Worm (Caenorhabditis elegans) whole organism, L4/young adult: ENCODE data around the gene acdh-7.

Source experiments
- W03F9.2 ChIP-seq: fragments of 150-350 bp; optimal IDR thresholded peaks from 2 replicates; lab custom pipeline; 2014; ENCODE audit warnings: missing biosample characterization, missing genetic modification characterization
- dao-5 ChIP-seq: sonication (generic microtip); optimal IDR thresholded peaks from 2 replicates; lab custom pipeline; 2016; ENCODE audit warnings: missing genotype, missing genetic modification characterization, moderate library complexity, missing compliant biosample characterization
- him-1 ChIP-seq: sonication (generic microtip); optimal IDR thresholded peaks from 2 replicates; lab custom pipeline; 2016; ENCODE audit warnings: missing genotype, missing genetic modification reagents, missing genetic modification characterization, missing compliant biosample characterization

ce11 chrX:17170401-17170800, 46.5 kb downstream of the acdh-7 start:
- TF ChIP-seq W03F9.2: no peak
- TF ChIP-seq him-1 (tag; lab: Kevin White, UChicago): no peak
- no peak for TF ChIP-seq dao-5 (tag; lab: Kevin White, UChicago)
